Worm (Caenorhabditis elegans): Measurements from ENCODE around the gene clec-203.

clec-203 gene

ce11 chrV:1087983-1088382 lies at the start of gene clec-203:
Gene clec-203, plus strand, starts transcription at chrV:1088283.
- TF ChIP-seq dao-5 (tag; optimal IDR thresholded peaks at IDR 0.05) (no peak), W03F9.2 (tag; optimal IDR thresholded peaks at IDR 0.05) (no peak), him-1 (tag; optimal IDR thresholded peaks at IDR 0.05) (no peak)

ce11 chrV:1047251-1047650 lies 40.8 kb upstream of the clec-203 start:
- TF ChIP-seq dao-5 (tag; optimal IDR thresholded peaks at IDR 0.05) (no peak), W03F9.2 (tag; optimal IDR thresholded peaks at IDR 0.05) (no peak), him-1 (tag; optimal IDR thresholded peaks at IDR 0.05) (no peak)

ce11 chrV:1048482-1048881 lies 39.6 kb upstream of the clec-203 start, which contains the start of gene nra-4:
Gene nra-4, minus strand, starts transcription at chrV:1048582.
- no peak for TF ChIP-seq W03F9.2 (tag; optimal IDR thresholded peaks at IDR 0.05)
- no peak for TF ChIP-seq him-1 (tag; optimal IDR thresholded peaks at IDR 0.05)
- TF ChIP-seq dao-5 (tag; optimal IDR thresholded peaks at IDR 0.05), result no peak

- no peak for TF ChIP-seq him-1 (tag; optimal IDR thresholded peaks at IDR 0.05)
Observed at ce11 chrV:1049334-1049733, 38.7 kb upstream of the clec-203 start.

ce11 chrV:1051651-1052050 lies 36.4 kb upstream of the clec-203 start:
- no peak for TF ChIP-seq him-1 (tag; optimal IDR thresholded peaks at IDR 0.05)
- TF ChIP-seq W03F9.2 (tag; optimal IDR thresholded peaks at IDR 0.05), result no peak
- no peak for TF ChIP-seq dao-5 (tag; optimal IDR thresholded peaks at IDR 0.05)

ce11 chrV:1052559-1053064 lies 35.5 kb upstream of the clec-203 start, which contains the start of gene K10C9.4:
Gene K10C9.4, minus strand, starts transcription at chrV:1053014.
- TF ChIP-seq dao-5 (tag; optimal IDR thresholded peaks at IDR 0.05) (no peak), him-1 (tag; optimal IDR thresholded peaks at IDR 0.05) (no peak), W03F9.2 (tag; optimal IDR thresholded peaks at IDR 0.05) (no peak)

ce11 chrV:1053385-1053784 lies 34.7 kb upstream of the clec-203 start:
- TF ChIP-seq him-1 (tag; optimal IDR thresholded peaks at IDR 0.05) (no peak), W03F9.2 (tag; optimal IDR thresholded peaks at IDR 0.05) (no peak), dao-5 (tag; optimal IDR thresholded peaks at IDR 0.05) (no peak)

- TF ChIP-seq W03F9.2 (tag; optimal IDR thresholded peaks at IDR 0.05) (no peak), him-1 (tag; optimal IDR thresholded peaks at IDR 0.05) (no peak), dao-5 (tag; optimal IDR thresholded peaks at IDR 0.05) (no peak)
Observed at ce11 chrV:1060219-1060863, 27.7 kb upstream of the clec-203 start.

ce11 chrV:1061295-1061694 lies 26.8 kb upstream of the clec-203 start, which contains the start of gene rnst-2:
Gene rnst-2, plus strand, starts transcription at chrV:1061595.
- TF ChIP-seq W03F9.2 (tag; optimal IDR thresholded peaks at IDR 0.05), result no peak
- no peak for TF ChIP-seq him-1 (tag; optimal IDR thresholded peaks at IDR 0.05)
- no peak for TF ChIP-seq dao-5 (tag; optimal IDR thresholded peaks at IDR 0.05)

- no peak for TF ChIP-seq W03F9.2 (tag; optimal IDR thresholded peaks at IDR 0.05)
- no peak for TF ChIP-seq dao-5 (tag; optimal IDR thresholded peaks at IDR 0.05)
- TF ChIP-seq him-1 (tag; optimal IDR thresholded peaks at IDR 0.05), result no peak
Observed at ce11 chrV:1064491-1064890, 23.6 kb upstream of the clec-203 start, which contains the start of gene str-67. Gene str-67, minus strand, starts transcription at chrV:1064591.

ce11 chrV:1067468-1067867 lies 20.6 kb upstream of the clec-203 start, which contains the start of gene K10C9.7:
Gene K10C9.7, minus strand, starts transcription at chrV:1067568.
- TF ChIP-seq W03F9.2 (tag; optimal IDR thresholded peaks at IDR 0.05) (no peak), dao-5 (tag; optimal IDR thresholded peaks at IDR 0.05) (no peak), him-1 (tag; optimal IDR thresholded peaks at IDR 0.05) (no peak)

- TF ChIP-seq dao-5 (tag; optimal IDR thresholded peaks at IDR 0.05), result no peak
- TF ChIP-seq W03F9.2 (tag; optimal IDR thresholded peaks at IDR 0.05), result no peak
Observed at ce11 chrV:1074946-1075345, 13.1 kb upstream of the clec-203 start, which contains the start of gene K10C9.1. Gene K10C9.1, plus strand, starts transcription at chrV:1075246.

ce11 chrV:1084016-1084415 lies 4.1 kb upstream of the clec-203 start, which contains the start of gene Y50D4B.6:
Gene Y50D4B.6, plus strand, starts transcription at chrV:1084316.
- TF ChIP-seq W03F9.2 (tag; optimal IDR thresholded peaks at IDR 0.05) (no peak), him-1 (tag; optimal IDR thresholded peaks at IDR 0.05) (no peak), dao-5 (tag; optimal IDR thresholded peaks at IDR 0.05) (no peak)

ce11 chrV:1092359-1092758 lies 4.3 kb downstream of the clec-203 start, which contains the start of gene Y50D4B.4:
Gene Y50D4B.4, plus strand, starts transcription at chrV:1092659.
- no peak for TF ChIP-seq W03F9.2 (tag; optimal IDR thresholded peaks at IDR 0.05)
- no peak for TF ChIP-seq him-1 (tag; optimal IDR thresholded peaks at IDR 0.05)
- TF ChIP-seq dao-5 (tag; optimal IDR thresholded peaks at IDR 0.05), result no peak

- no peak for TF ChIP-seq him-1 (tag; optimal IDR thresholded peaks at IDR 0.05)
- TF ChIP-seq dao-5 (tag; optimal IDR thresholded peaks at IDR 0.05), result no peak
- no peak for TF ChIP-seq W03F9.2 (tag; optimal IDR thresholded peaks at IDR 0.05)
Observed at ce11 chrV:1100280-1100679, 12.2 kb downstream of the clec-203 start, which contains the start of gene Y50D4B.2. Gene Y50D4B.2, plus strand, starts transcription at chrV:1100580.

All from whole organism, L4/young adult.